Fruit fly (Drosophila melanogaster) whole organism, embryonic: ENCODE data around the gene Tnpo.

Experiments
- ATbp ChIP-seq: fragments of 200-800 bp; sonication (Bioruptor generic); optimal IDR thresholded peaks from 2 replicates; lab custom pipeline; 2017; ENCODE audit warnings: missing biosample characterization, mild to moderate bottlenecking, missing genetic modification characterization, missing genetic modification reagents
- Abd-B ChIP-seq: fragments of 200-800 bp; sonication (Bioruptor generic); optimal IDR thresholded peaks from 2 replicates; lab custom pipeline; 2018; ENCODE audit warnings: missing biosample characterization, mild to moderate bottlenecking, missing genetic modification characterization, moderate library complexity
- B-H1 ChIP-seq: fragments of 200-800 bp; sonication (Bioruptor generic); IDR thresholded peaks from 3 replicates; pipeline ENCODE4 v1.3.6; 2022; ENCODE audit warnings: missing biosample characterization, missing genetic modification characterization
- Bteb2 ChIP-seq: fragments of 200-800 bp; sonication (Bioruptor generic); optimal IDR thresholded peaks from 2 replicates; lab custom pipeline; 2016; ENCODE audit warnings: missing biosample characterization, missing genetic modification characterization
- CG10147 ChIP-seq: fragments of 200-800 bp; sonication (Bioruptor generic); optimal IDR thresholded peaks from 2 replicates; lab custom pipeline; 2019; ENCODE audit warnings: missing biosample characterization, mild to moderate bottlenecking, missing genetic modification characterization, moderate library complexity
- CG10209 ChIP-seq: fragments of 200-800 bp; sonication (Bioruptor generic); optimal IDR thresholded peaks from 3 replicates; lab custom pipeline; 2017; ENCODE audit warnings: missing biosample characterization, mild to moderate bottlenecking, missing genetic modification characterization, missing genetic modification reagents
- CG10366 ChIP-seq: fragments of 200-800 bp; sonication (Bioruptor generic); IDR thresholded peaks from 2 replicates; pipeline ENCODE4 v1.3.6; 2022; ENCODE audit warnings: missing biosample characterization, missing genetic modification characterization
- CG10462 ChIP-seq: fragments of 200-800 bp; sonication (Bioruptor generic); optimal IDR thresholded peaks from 2 replicates; lab custom pipeline; 2016; ENCODE audit warnings: missing biosample characterization, missing genetic modification characterization
- CG12219 ChIP-seq: fragments of 200-800 bp; sonication (Bioruptor generic); optimal IDR thresholded peaks from 3 replicates; lab custom pipeline; 2018; ENCODE audit warnings: missing biosample characterization, mild to moderate bottlenecking, missing genetic modification characterization
- CG12659 ChIP-seq: fragments of 200-800 bp; sonication (Bioruptor generic); optimal IDR thresholded peaks from 3 replicates; lab custom pipeline; 2017; ENCODE audit warnings: mild to moderate bottlenecking, missing biosample characterization, missing genetic modification reagents, missing genetic modification characterization
- CG16813 ChIP-seq: fragments of 200-800 bp; sonication (Bioruptor generic); IDR thresholded peaks from 3 replicates; pipeline ENCODE4 v1.3.6; 2022; ENCODE audit warnings: missing biosample characterization, missing genetic modification characterization; ENCODE audit not compliant: partially characterized antibody
- CG18599 ChIP-seq: fragments of 200-800 bp; sonication (Bioruptor generic); optimal IDR thresholded peaks from 3 replicates; lab custom pipeline; 2017; ENCODE audit warnings: missing biosample characterization, missing genetic modification characterization, mild to moderate bottlenecking, moderate library complexity, missing genetic modification reagents
- CG2712 ChIP-seq: fragments of 200-800 bp; optimal IDR thresholded peaks from 3 replicates; lab custom pipeline; 2019; ENCODE audit warnings: missing biosample characterization, mild to moderate bottlenecking, missing genetic modification characterization, moderate library complexity
- CG32772 ChIP-seq: fragments of 200-800 bp; sonication (Bioruptor generic); IDR thresholded peaks from 2 replicates; pipeline ENCODE4 v1.3.6; 2022; ENCODE audit warnings: missing biosample characterization, missing genetic modification characterization
- CG33213 ChIP-seq: fragments of 200-800 bp; sonication (Bioruptor generic); optimal IDR thresholded peaks from 3 replicates; lab custom pipeline; 2016; ENCODE audit warnings: missing biosample characterization, missing genetic modification characterization
- CG33557 ChIP-seq: fragments of 200-800 bp; sonication (Bioruptor generic); optimal IDR thresholded peaks from 2 replicates; lab custom pipeline; 2019; ENCODE audit warnings: missing biosample characterization, mild to moderate bottlenecking, missing genetic modification characterization, moderate library complexity
- CG6689 ChIP-seq: fragments of 200-800 bp; sonication (Bioruptor generic); IDR thresholded peaks from 2 replicates; pipeline ENCODE4 v1.3.6; 2022; ENCODE audit warnings: missing biosample characterization, missing genetic modification characterization
- CG7271 ChIP-seq: fragments of 200-800 bp; sonication (Bioruptor generic); optimal IDR thresholded peaks from 2 replicates; lab custom pipeline; 2018; ENCODE audit warnings: missing biosample characterization, mild to moderate bottlenecking, missing genetic modification characterization, moderate library complexity
- CG7839 ChIP-seq: fragments of 200-800 bp; sonication (Bioruptor generic); optimal IDR thresholded peaks from 3 replicates; lab custom pipeline; 2018; ENCODE audit warnings: missing biosample characterization, mild to moderate bottlenecking, missing genetic modification characterization, moderate library complexity
- CG9437 ChIP-seq: fragments of 200-800 bp; sonication (Bioruptor generic); optimal IDR thresholded peaks from 2 replicates; lab custom pipeline; 2018; ENCODE audit warnings: missing biosample characterization, mild to moderate bottlenecking, missing genetic modification characterization
- CoRest ChIP-seq: fragments of 200-800 bp; sonication (Bioruptor generic); optimal IDR thresholded peaks from 3 replicates; lab custom pipeline; 2018; ENCODE audit warnings: missing biosample characterization, mild to moderate bottlenecking, missing genetic modification characterization, moderate library complexity
- Doc2 ChIP-seq: fragments of 200-800 bp; sonication (Bioruptor generic); IDR thresholded peaks from 2 replicates; pipeline ENCODE4 v1.3.6; 2022; ENCODE audit warnings: missing biosample characterization, missing genetic modification characterization
- E2f1 ChIP-seq: fragments of 200-800 bp; sonication (Bioruptor generic); IDR thresholded peaks from 2 replicates; pipeline ENCODE4 v1.3.6; 2022; ENCODE audit warnings: missing biosample characterization, missing genetic modification characterization
- HLH3B ChIP-seq: fragments of 200-800 bp; sonication (Bioruptor generic); IDR thresholded peaks from 2 replicates; pipeline ENCODE4 v1.3.6; 2022; ENCODE audit warnings: missing biosample characterization, missing genetic modification characterization
- Hr39 ChIP-seq: fragments of >200 bp; optimal IDR thresholded peaks from 2 replicates; lab custom pipeline; 2017
- Hsf ChIP-seq: fragments of 200-800 bp; sonication (Bioruptor generic); optimal IDR thresholded peaks from 3 replicates; lab custom pipeline; 2016; ENCODE audit warnings: missing biosample characterization, missing genetic modification characterization
- Nf-YC ChIP-seq: fragments of 200-800 bp; optimal IDR thresholded peaks from 3 replicates; lab custom pipeline; 2019; ENCODE audit warnings: missing biosample characterization, mild to moderate bottlenecking, missing genetic modification characterization, moderate library complexity
- Oli ChIP-seq: fragments of 200-800 bp; sonication (Bioruptor generic); optimal IDR thresholded peaks from 2 replicates; lab custom pipeline; 2018; ENCODE audit warnings: missing biosample characterization, mild to moderate bottlenecking, missing genetic modification characterization, moderate library complexity
- Opbp ChIP-seq: fragments of 200-800 bp; sonication (Bioruptor generic); IDR thresholded peaks from 3 replicates; pipeline ENCODE4 v1.3.6; 2022; ENCODE audit warnings: missing biosample characterization, missing genetic modification characterization; ENCODE audit not compliant: partially characterized antibody
- Sox102F ChIP-seq: fragments of 200-800 bp; sonication (Bioruptor generic); optimal IDR thresholded peaks from 2 replicates; lab custom pipeline; 2018; ENCODE audit warnings: missing biosample characterization, mild to moderate bottlenecking, missing genetic modification characterization, moderate library complexity
- Spps ChIP-seq: fragments of 200-800 bp; sonication (Bioruptor generic); optimal IDR thresholded peaks from 2 replicates; lab custom pipeline; 2018; ENCODE audit warnings: missing biosample characterization, mild to moderate bottlenecking, missing genetic modification characterization
- Ssrp ChIP-seq: fragments of 200-800 bp; sonication (Bioruptor generic); optimal IDR thresholded peaks from 2 replicates; lab custom pipeline; 2018; ENCODE audit warnings: missing biosample characterization, mild to moderate bottlenecking, missing genetic modification characterization, moderate library complexity
- Tbp ChIP-seq: fragments of >200 bp; optimal IDR thresholded peaks from 2 replicates; lab custom pipeline; 2018; ENCODE audit warnings: missing biosample characterization, missing genetic modification characterization
- ap ChIP-seq: fragments of 200-800 bp; sonication (Bioruptor generic); IDR thresholded peaks from 2 replicates; pipeline ENCODE4 v1.3.6; 2022; ENCODE audit warnings: missing biosample characterization, missing genetic modification characterization
- ase ChIP-seq: fragments of 200-800 bp; sonication (Bioruptor generic); IDR thresholded peaks from 3 replicates; pipeline ENCODE4 v1.3.6; 2022; ENCODE audit warnings: missing biosample characterization, missing genetic modification characterization
- ato ChIP-seq: fragments of 200-800 bp; sonication (Bioruptor generic); IDR thresholded peaks from 2 replicates; pipeline ENCODE4 v1.3.6; 2022; ENCODE audit warnings: missing biosample characterization, missing genetic modification characterization; ENCODE audit not compliant: partially characterized antibody
- da ChIP-seq: fragments of 200-800 bp; sonication (Bioruptor generic); optimal IDR thresholded peaks from 2 replicates; lab custom pipeline; 2016; ENCODE audit warnings: missing biosample characterization, missing genetic modification characterization
- esg ChIP-seq: fragments of 200-800 bp; sonication (Bioruptor generic); conservative IDR thresholded peaks from 2 replicates; pipeline ENCODE4 v1.3.6; 2022; ENCODE audit warnings: missing biosample characterization, missing genetic modification characterization
- fd3F ChIP-seq: fragments of 200-800 bp; sonication (Bioruptor generic); optimal IDR thresholded peaks from 2 replicates; lab custom pipeline; 2018; ENCODE audit warnings: missing biosample characterization, mild to moderate bottlenecking, missing genetic modification characterization, moderate library complexity
- grn ChIP-seq: fragments of 200-800 bp; sonication (Bioruptor generic); optimal IDR thresholded peaks from 3 replicates; lab custom pipeline; 2017; ENCODE audit warnings: missing biosample characterization, missing genetic modification characterization
- pan ChIP-seq, 4 experiments: fragments of >200 bp in 3 of 4; fragments of 200-800 bp in 1 of 4; sonication (Bioruptor generic) in 1 of 4; optimal IDR thresholded peaks in 3 of 4; IDR thresholded peaks in 1 of 4; 2 replicates each; pipeline versions ENCODE4 v1.3.6 to Lab custom; 2017 to 2022; ENCODE audit warnings: missing biosample characterization in 2 of 4, missing genetic modification characterization in 2 of 4, mixed read lengths in 1 of 4
- sd ChIP-seq: fragments of 200-800 bp; sonication (Bioruptor generic); optimal IDR thresholded peaks from 3 replicates; lab custom pipeline; 2018; ENCODE audit warnings: missing biosample characterization, mild to moderate bottlenecking, missing genetic modification characterization, moderate library complexity
- seq ChIP-seq: fragments of 200-800 bp; sonication (Bioruptor generic); IDR thresholded peaks from 2 replicates; pipeline ENCODE4 v1.3.6; 2022; ENCODE audit warnings: missing biosample characterization, missing genetic modification characterization
- slbo ChIP-seq: fragments of 200-800 bp; sonication (Bioruptor generic); IDR thresholded peaks from 2 replicates; pipeline ENCODE4 v1.3.6; 2022; ENCODE audit warnings: missing biosample characterization, missing genetic modification characterization
- sna ChIP-seq: fragments of 200-800 bp; sonication (Bioruptor generic); IDR thresholded peaks from 2 replicates; pipeline ENCODE4 v1.3.6; 2022; ENCODE audit warnings: missing biosample characterization, missing genetic modification characterization; ENCODE audit not compliant: partially characterized antibody
- sqz ChIP-seq: fragments of 200-800 bp; sonication (Bioruptor generic); optimal IDR thresholded peaks from 3 replicates; lab custom pipeline; 2018; ENCODE audit warnings: missing biosample characterization, mild to moderate bottlenecking, missing genetic modification characterization
- stwl ChIP-seq: fragments of 200-800 bp; sonication (Bioruptor generic); optimal IDR thresholded peaks from 3 replicates; lab custom pipeline; 2018; ENCODE audit warnings: missing biosample characterization, mild to moderate bottlenecking, missing genetic modification characterization, moderate library complexity
- tap ChIP-seq: fragments of 200-800 bp; optimal IDR thresholded peaks from 3 replicates; lab custom pipeline; 2019; ENCODE audit warnings: missing biosample characterization, mild to moderate bottlenecking, missing genetic modification characterization, moderate library complexity

Tnpo gene

dm6 chr3L:6157327-6158032 lies 35.8 kb upstream of the Tnpo start, which contains the start of gene CG13297 (continued):
- peak; percentile 66 for TF ChIP-seq CG6689 (GFP tag; lab: Robert Waterston, UW)
- no peak for TF ChIP-seq CG7271
- TF ChIP-seq slbo = no peak
- no peak for TF ChIP-seq da (GFP tag; lab: Kevin White, UChicago)
- peak; percentile 49 for TF ChIP-seq tap (tag; lab: Kevin White, UChicago)
- peak; percentile 31 for TF ChIP-seq CG12219 (GFP tag; lab: Kevin White, UChicago)
- peak; percentile 44; the same call in 1 of the 2 replicates for TF ChIP-seq E2f1
- TF ChIP-seq ato (GFP tag; lab: Robert Waterston, UW) = no peak
- TF ChIP-seq Ssrp (tag; lab: Kevin White, UChicago) = peak; percentile 68
- TF ChIP-seq B-H1 (GFP tag; lab: Robert Waterston, UW) = peak; percentile 48; the same call in 2 of the 3 replicates
- TF ChIP-seq CG33557 = no peak
- TF ChIP-seq CG16813 = no peak
- peak; percentile 76 for TF ChIP-seq grn (GFP tag; lab: Kevin White, UChicago)
- peak; percentile 12 for TF ChIP-seq fd3F (GFP tag; lab: Kevin White, UChicago)
- peak; percentile 64 for TF ChIP-seq CG7839
- peak; percentile 54; the same call in 1 of the 3 replicates for TF ChIP-seq ase (GFP tag; lab: Robert Waterston, UW)
- TF ChIP-seq CG12659 (GFP tag; lab: Kevin White, UChicago) = peak; percentile 27
- no peak for TF ChIP-seq Bteb2 (GFP tag; lab: Kevin White, UChicago)
- no peak for TF ChIP-seq sna (GFP tag; lab: Robert Waterston, UW)
- peak; percentile 61 for TF ChIP-seq esg (GFP tag; lab: Robert Waterston, UW)
- no peak for TF ChIP-seq Doc2 (GFP tag; lab: Robert Waterston, UW)
- no peak for TF ChIP-seq CG10462 (GFP tag; lab: Kevin White, UChicago)
- TF ChIP-seq Spps (tag; lab: Kevin White, UChicago) = peak; percentile 5
- no peak for TF ChIP-seq Hr39
- peak; percentile 33 for TF ChIP-seq CG10209 (GFP tag; lab: Kevin White, UChicago)
- TF ChIP-seq ATbp (GFP tag; lab: Kevin White, UChicago) = peak; percentile 54
- TF ChIP-seq CG10147 (GFP tag; lab: Kevin White, UChicago) = peak; percentile 30
- TF ChIP-seq Sox102F (GFP tag; lab: Kevin White, UChicago) = peak; percentile 76
- peak; percentile 69 for TF ChIP-seq CoRest
- no peak for TF ChIP-seq Hsf (GFP tag; lab: Kevin White, UChicago)
- peak; percentile 5 for TF ChIP-seq sd (tag; lab: Kevin White, UChicago)
- TF ChIP-seq CG18599 = peak; percentile 37
- no peak for TF ChIP-seq pan (optimal IDR thresholded peaks at IDR 0.05; lab: Kevin White, UChicago)
- peak in 1 of 2 experiments; percentile 74 for TF ChIP-seq pan (GFP tag; optimal IDR thresholded peaks at IDR 0.05 in 1 of 2, IDR thresholded peaks at IDR 0.05 in 1 of 2)
- peak; percentile 35 for TF ChIP-seq sqz
- no peak for TF ChIP-seq CG33213 (GFP tag; lab: Kevin White, UChicago)
- peak; percentile 78 for TF ChIP-seq CG2712 (tag; lab: Kevin White, UChicago)
- peak; percentile 62 for TF ChIP-seq HLH3B
- 0 out of 2 replicates have a peak, but pooled peaks have one; percentile 14 for TF ChIP-seq CG32772 (GFP tag; lab: Robert Waterston, UW)
- TF ChIP-seq seq (GFP tag; lab: Robert Waterston, UW) = no peak
- no peak for TF ChIP-seq stwl (tag; lab: Kevin White, UChicago)
- TF ChIP-seq Opbp = no peak
- TF ChIP-seq Oli (tag; lab: Kevin White, UChicago) = peak; percentile 76
- no peak for TF ChIP-seq Tbp (GFP tag; lab: Kevin White, UChicago)
- 0 out of 2 replicates have a peak, but pooled peaks have one; percentile 14 for TF ChIP-seq ap (GFP tag; lab: Robert Waterston, UW)
- TF ChIP-seq CG9437 (GFP tag; lab: Kevin White, UChicago) = peak; percentile 40
- peak; percentile 53 for TF ChIP-seq Abd-B (GFP tag; lab: Kevin White, UChicago)
- peak; percentile 61 for TF ChIP-seq CG10366 (GFP tag; lab: Robert Waterston, UW)
- TF ChIP-seq Nf-YC = no peak
